Worm (Caenorhabditis elegans) whole organism, L4 larva: Measurements from ENCODE around the gene Y51A2D.21.

Source experiments
- F10B5.3 ChIP-seq: sonication (generic microtip); optimal IDR thresholded peaks from 2 replicates; lab custom pipeline; 2016; ENCODE audit warnings: mild to moderate bottlenecking, missing genetic modification characterization, missing compliant biosample characterization
- F26F4.8 ChIP-seq: fragments of 200-800 bp; sonication (Bioruptor generic); conservative IDR thresholded peaks from 2 replicates; pipeline ENCODE4 v1.3.6; 2022; ENCODE audit warnings: missing genetic modification characterization, missing compliant biosample characterization
- F49E8.2 ChIP-seq: sonication (generic microtip); optimal IDR thresholded peaks from 2 replicates; lab custom pipeline; 2016; ENCODE audit warnings: missing compliant biosample characterization, mild to moderate bottlenecking, missing genetic modification characterization, borderline replicate concordance
- T26A8.4 ChIP-seq: fragments of 200-800 bp; sonication (Bioruptor generic); IDR thresholded peaks from 2 replicates; pipeline ENCODE4 v1.3.6; 2022; ENCODE audit warnings: missing genetic modification characterization, missing compliant biosample characterization
- aha-1 ChIP-seq: fragments of 150-350 bp; peaks from one replicate; lab custom pipeline; 2014; ENCODE audit warnings: missing biosample characterization, missing genetic modification characterization
- ceh-20 ChIP-seq: fragments of 200-800 bp; sonication (Bioruptor generic); IDR thresholded peaks from 2 replicates; pipeline ENCODE4 v1.3.6; 2022; ENCODE audit warnings: missing genetic modification reagents, missing genetic modification characterization, missing compliant biosample characterization
- ceh-44 ChIP-seq: fragments of 200-800 bp; sonication (Bioruptor generic); IDR thresholded peaks from 2 replicates; pipeline ENCODE4 v1.3.6; 2022; ENCODE audit warnings: missing genetic modification reagents, missing genetic modification characterization, missing compliant biosample characterization
- ceh-82 ChIP-seq: sonication (generic microtip); optimal IDR thresholded peaks from 2 replicates; lab custom pipeline; 2017; ENCODE audit warnings: missing biosample characterization, missing genetic modification characterization
- cey-2 ChIP-seq: sonication (generic microtip); optimal IDR thresholded peaks from 3 replicates; lab custom pipeline; 2017; ENCODE audit warnings: missing genetic modification characterization, mild to moderate bottlenecking, missing compliant biosample characterization, antibody characterized with exemption, borderline replicate concordance; ENCODE audit not compliant: insufficient read depth
- daf-12 ChIP-seq: fragments of 150-350 bp; optimal IDR thresholded peaks from 2 replicates; lab custom pipeline; 2014; ENCODE audit warnings: missing biosample characterization, missing genetic modification reagents, missing genetic modification characterization
- daf-16 ChIP-seq, 3 experiments: sonication (generic microtip); optimal IDR thresholded peaks; 2 replicates each; lab custom pipeline; 2016 to 2017; ENCODE audit warnings: missing genetic modification characterization in 3 of 3, missing genetic modification reagents in 3 of 3, mild to moderate bottlenecking in 2 of 3, missing compliant biosample characterization in 2 of 3, missing biosample characterization in 1 of 3, moderate library complexity in 1 of 3
- daf-8 ChIP-seq: fragments of 200-800 bp; sonication (Bioruptor generic); IDR thresholded peaks from 2 replicates; pipeline ENCODE4 v1.3.6; 2022; ENCODE audit warnings: missing genetic modification characterization, missing compliant biosample characterization
- dmd-6 ChIP-seq: fragments of 200-800 bp; sonication (Bioruptor generic); IDR thresholded peaks from 2 replicates; pipeline ENCODE4 v1.3.6; 2022; ENCODE audit warnings: missing genetic modification reagents, missing genetic modification characterization, missing compliant biosample characterization
- duxl-1 ChIP-seq: sonication (generic microtip); optimal IDR thresholded peaks from 2 replicates; lab custom pipeline; 2016; ENCODE audit warnings: mild to moderate bottlenecking, missing genetic modification characterization, moderate library complexity, missing compliant biosample characterization; ENCODE audit not compliant: poor library complexity
- dve-1 ChIP-seq: sonication (generic microtip); optimal IDR thresholded peaks from 2 replicates; lab custom pipeline; 2017; ENCODE audit warnings: antibody characterized with exemption, mild to moderate bottlenecking, missing genetic modification characterization, missing compliant biosample characterization; ENCODE audit not compliant: insufficient read depth
- fkh-10 ChIP-seq: fragments of 150-350 bp; optimal IDR thresholded peaks from 2 replicates; lab custom pipeline; 2014; ENCODE audit warnings: missing biosample characterization, missing genetic modification reagents, missing genetic modification characterization
- hlh-11 ChIP-seq: fragments of 200-800 bp; sonication (Bioruptor generic); optimal IDR thresholded peaks from 2 replicates; lab custom pipeline; 2018; ENCODE audit warnings: mild to moderate bottlenecking, missing genetic modification characterization, missing compliant biosample characterization
- hlh-30 ChIP-seq: sonication (generic microtip); optimal IDR thresholded peaks from 2 replicates; lab custom pipeline; 2017; ENCODE audit warnings: antibody characterized with exemption, mild to moderate bottlenecking, missing genetic modification characterization, missing compliant biosample characterization; ENCODE audit not compliant: insufficient read depth
- hmg-1.1 ChIP-seq: fragments of 200-800 bp; sonication (Bioruptor generic); IDR thresholded peaks from 2 replicates; pipeline ENCODE4 v1.3.6; 2022; ENCODE audit warnings: missing genetic modification reagents, missing genetic modification characterization, missing compliant biosample characterization
- lim-7 ChIP-seq: fragments of 200-800 bp; sonication (Bioruptor generic); IDR thresholded peaks from 2 replicates; pipeline ENCODE4 v1.3.6; 2022; ENCODE audit warnings: missing genetic modification characterization, missing compliant biosample characterization
- lin-13 ChIP-seq: fragments of 150-350 bp; optimal IDR thresholded peaks from 2 replicates; lab custom pipeline; 2014; ENCODE audit warnings: missing biosample characterization, missing genetic modification reagents, missing genetic modification characterization
- lin-39 ChIP-seq: fragments of 150-350 bp; optimal IDR thresholded peaks from 2 replicates; lab custom pipeline; 2014; ENCODE audit warnings: missing biosample characterization, missing genetic modification reagents, missing genetic modification characterization
- lsy-2 ChIP-seq, 2 experiments: fragments of 150-350 bp in 1 of 2; sonication (generic microtip) in 1 of 2; optimal IDR thresholded peaks; 2 replicates each; lab custom pipeline; 2014 to 2017; ENCODE audit warnings: missing biosample characterization in 2 of 2, missing genetic modification characterization in 2 of 2
- mdl-1 ChIP-seq, 2 experiments: fragments of 150-350 bp in 1 of 2; sonication (generic microtip) in 1 of 2; optimal IDR thresholded peaks; 2 replicates each; lab custom pipeline; 2014 to 2017; ENCODE audit warnings: missing biosample characterization in 2 of 2, missing genetic modification characterization in 2 of 2
- nhr-102 ChIP-seq: sonication (generic microtip); optimal IDR thresholded peaks from 2 replicates; lab custom pipeline; 2016; ENCODE audit warnings: mild to moderate bottlenecking, missing genetic modification characterization, moderate library complexity, missing compliant biosample characterization
- nhr-11 ChIP-seq: fragments of 150-350 bp; optimal IDR thresholded peaks from 2 replicates; lab custom pipeline; 2014; ENCODE audit warnings: missing biosample characterization, missing genetic modification characterization
- nhr-41 ChIP-seq: fragments of 200-800 bp; sonication (Bioruptor generic); IDR thresholded peaks from 2 replicates; pipeline ENCODE4 v1.3.6; 2022; ENCODE audit warnings: missing genetic modification reagents, missing genetic modification characterization, missing compliant biosample characterization
- nhr-48 ChIP-seq: sonication (generic microtip); optimal IDR thresholded peaks from 2 replicates; lab custom pipeline; 2016; ENCODE audit warnings: mild to moderate bottlenecking, missing genetic modification characterization, missing compliant biosample characterization
- nhr-77 ChIP-seq: fragments of 150-350 bp; optimal IDR thresholded peaks from 2 replicates; lab custom pipeline; 2014; ENCODE audit warnings: missing biosample characterization, missing genetic modification characterization
- pha-4 ChIP-seq, 2 experiments: fragments of 150-350 bp in 1 of 2; fragments of 200-800 bp in 1 of 2; sonication (Bioruptor generic) in 1 of 2; IDR thresholded peaks in 1 of 2; optimal IDR thresholded peaks in 1 of 2; 2 replicates each; pipeline versions ENCODE4 v1.3.6 to Lab custom; 2014 to 2022; ENCODE audit warnings: missing genetic modification characterization in 2 of 2, missing genetic modification reagents in 2 of 2, missing biosample characterization in 1 of 2, missing compliant biosample characterization in 1 of 2
- php-3 ChIP-seq: fragments of 200-800 bp; sonication (Bioruptor generic); IDR thresholded peaks from 2 replicates; pipeline ENCODE4 v1.3.6; 2022; ENCODE audit warnings: missing genetic modification reagents, missing genetic modification characterization, missing compliant biosample characterization
- pqm-1 ChIP-seq: sonication (generic microtip); optimal IDR thresholded peaks from 2 replicates; lab custom pipeline; 2017; ENCODE audit warnings: missing biosample characterization, missing genetic modification characterization
- snpc-4 ChIP-seq: fragments of 150-350 bp; optimal IDR thresholded peaks from 2 replicates; lab custom pipeline; 2014; ENCODE audit warnings: missing biosample characterization, missing genetic modification characterization
- tra-1 ChIP-seq: fragments of 200-800 bp; sonication (Bioruptor generic); IDR thresholded peaks from 2 replicates; pipeline ENCODE4 v1.3.6; 2022; ENCODE audit warnings: missing genetic modification reagents, missing genetic modification characterization, missing compliant biosample characterization
- unc-39 ChIP-seq: sonication (generic microtip); optimal IDR thresholded peaks from 2 replicates; lab custom pipeline; 2017; ENCODE audit warnings: missing biosample characterization, missing genetic modification characterization
- unc-62 ChIP-seq, 3 experiments: fragments of 150-350 bp in 1 of 3; sonication (generic microtip); optimal IDR thresholded peaks in 2 of 3; peaks in 1 of 3; 1 replicate in 1 of 3; 2 replicates in 2 of 3; lab custom pipeline; 2014 to 2017; ENCODE audit warnings: missing biosample characterization in 3 of 3, missing genetic modification characterization in 3 of 3, missing genetic modification reagents in 3 of 3, missing genotype in 1 of 3
- zag-1 ChIP-seq: fragments of 150-350 bp; optimal IDR thresholded peaks from 2 replicates; lab custom pipeline; 2014; ENCODE audit warnings: missing biosample characterization, missing genetic modification characterization
- ztf-7 ChIP-seq: fragments of 150-350 bp; optimal IDR thresholded peaks from 2 replicates; lab custom pipeline; 2014; ENCODE audit warnings: missing biosample characterization, missing genetic modification characterization

Y51A2D.21 gene

DNA sequence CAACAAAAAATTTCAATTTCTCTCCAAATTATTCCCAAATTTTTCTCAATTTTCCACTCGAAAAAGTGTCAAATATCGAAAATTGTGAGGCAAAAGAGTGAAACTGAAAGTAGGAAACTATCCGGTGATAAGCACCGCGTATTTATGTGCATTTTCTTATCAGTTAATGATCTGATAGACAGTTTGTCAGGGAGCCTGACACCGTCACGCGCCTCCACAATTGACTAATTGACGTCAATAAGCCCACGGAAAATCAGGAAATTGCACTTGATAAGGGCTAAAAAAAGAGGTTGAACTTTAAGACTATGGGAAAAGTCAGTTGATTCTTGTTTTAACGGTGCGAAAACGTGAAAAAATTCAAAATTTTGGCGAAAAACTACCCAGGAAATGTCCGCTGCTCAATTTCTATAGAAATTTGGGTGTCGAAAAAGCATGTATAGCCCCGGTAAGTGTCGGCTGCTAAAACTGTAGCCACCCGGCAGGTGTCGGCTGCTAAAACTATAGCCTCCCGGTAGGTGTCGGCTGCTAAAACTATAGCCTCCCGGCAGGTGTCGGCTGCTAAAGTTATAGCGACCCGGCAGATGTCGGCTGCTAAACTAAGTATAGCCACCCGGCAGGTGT lies 5.9 kb downstream of the Y51A2D.21 start (continued):
- TF ChIP-seq nhr-102 (tag; lab: Kevin White, UChicago) (peak; percentile 43), lin-13 (peak; percentile 22), lsy-2 (tag; optimal IDR thresholded peaks at IDR 0.05; lab: Kevin White, UChicago) (peak in 1 of 2 experiments; percentile 20), cey-2 (tag; lab: Kevin White, UChicago) (no peak), pqm-1 (tag; lab: Kevin White, UChicago) (peak; percentile 66), tra-1 (peak; percentile 66; the same call in 1 of the 2 replicates)

DNA sequence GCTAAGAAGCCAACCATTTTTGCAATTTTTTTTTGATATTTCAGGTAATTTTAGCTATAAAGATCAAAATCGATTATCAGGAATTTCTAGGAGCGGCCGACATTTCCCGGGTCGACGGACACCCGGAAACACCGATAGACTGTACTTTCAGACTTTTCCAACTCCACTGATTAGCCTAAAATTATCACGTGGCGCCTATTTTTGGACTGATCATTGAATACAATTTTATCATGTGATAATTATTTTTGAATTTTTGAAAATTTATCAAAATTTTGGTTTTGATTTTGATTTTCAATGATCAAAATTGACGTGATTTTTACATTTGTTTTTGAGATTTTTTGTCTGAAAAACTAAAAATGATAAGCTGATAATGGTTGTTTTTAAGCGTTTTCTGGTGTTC lies 6.7 kb downstream of the Y51A2D.21 start:
- no peak for TF ChIP-seq mdl-1 (tag; optimal IDR thresholded peaks at IDR 0.05; lab: Kevin White, UChicago)
- peak in 1 of 2 experiments; percentile 77 for TF ChIP-seq unc-62 (GFP tag; optimal IDR thresholded peaks at IDR 0.05 in 1 of 2; lab: Kevin White, UChicago)
- TF ChIP-seq unc-62 (tag; optimal IDR thresholded peaks at IDR 0.05; lab: Kevin White, UChicago), result no peak
- TF ChIP-seq hmg-1.1 (GFP tag; lab: Robert Waterston, UW), result 0 out of 2 replicates have a peak, but pooled peaks have one; percentile 9
- TF ChIP-seq F26F4.8 (GFP tag; lab: Robert Waterston, UW), result no peak
- TF ChIP-seq daf-16 (GFP tag; optimal IDR thresholded peaks at IDR 0.05; lab: Kevin White, UChicago), result no peak
- peak; percentile 77 for TF ChIP-seq daf-16 (tag; optimal IDR thresholded peaks at IDR 0.05; lab: Kevin White, UChicago)
- no peak for TF ChIP-seq ceh-82 (tag; lab: Kevin White, UChicago)
- peak; percentile 63 for TF ChIP-seq hlh-11
- no peak for TF ChIP-seq pha-4 (GFP tag; IDR thresholded peaks at IDR 0.05; lab: Robert Waterston, UW)
- no peak for TF ChIP-seq pha-4 (tag; optimal IDR thresholded peaks at IDR 0.05; lab: Kevin White, UChicago)
- TF ChIP-seq dve-1 (tag; lab: Kevin White, UChicago), result peak; percentile 77
- no peak for TF ChIP-seq nhr-41 (GFP tag; lab: Robert Waterston, UW)
- peak; percentile 3 for TF ChIP-seq nhr-102 (tag; lab: Kevin White, UChicago)
- peak; percentile 13 for TF ChIP-seq hlh-30 (tag; lab: Kevin White, UChicago)
- TF ChIP-seq, all 104 proteins: peak for 7

DNA sequence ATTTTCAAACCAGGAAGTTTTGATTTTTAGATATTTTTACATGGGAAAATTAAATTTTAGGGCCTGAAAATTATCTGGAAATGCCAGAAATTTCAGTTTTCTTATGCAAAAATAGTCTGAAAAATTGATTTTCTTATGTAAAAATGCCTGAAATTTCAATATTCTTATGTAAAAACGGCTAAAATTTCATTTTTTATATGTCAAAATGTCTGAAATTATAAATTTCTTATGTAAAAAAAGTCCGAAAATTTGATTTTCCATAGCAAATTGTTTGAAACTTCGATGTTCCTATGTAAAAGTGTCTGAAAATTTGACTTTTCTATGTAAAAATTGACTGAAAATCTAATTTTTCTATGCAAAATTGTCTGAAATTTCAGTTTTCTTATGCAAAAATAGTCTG lies 8.1 kb downstream of the Y51A2D.21 start, which contains the start of gene Y51A2D.13:
Gene Y51A2D.13 (minus strand): TSS at position 101 of the 400 bp plus-strand sequence.
- TF ChIP-seq lin-13 (no peak), daf-12 (tag; lab: Kevin White, UChicago) (no peak), dmd-6 (GFP tag; lab: Robert Waterston, UW) (no peak), lin-39 (tag; lab: Kevin White, UChicago) (no peak), fkh-10 (GFP tag; lab: Kevin White, UChicago) (no peak), daf-8 (no peak), F10B5.3 (tag; lab: Kevin White, UChicago) (no peak), snpc-4 (tag; lab: Kevin White, UChicago) (no peak), zag-1 (tag; lab: Kevin White, UChicago) (no peak), unc-39 (tag; lab: Kevin White, UChicago) (no peak), pqm-1 (tag; lab: Kevin White, UChicago) (no peak), ztf-7 (tag; lab: Kevin White, UChicago) (no peak)

DNA sequence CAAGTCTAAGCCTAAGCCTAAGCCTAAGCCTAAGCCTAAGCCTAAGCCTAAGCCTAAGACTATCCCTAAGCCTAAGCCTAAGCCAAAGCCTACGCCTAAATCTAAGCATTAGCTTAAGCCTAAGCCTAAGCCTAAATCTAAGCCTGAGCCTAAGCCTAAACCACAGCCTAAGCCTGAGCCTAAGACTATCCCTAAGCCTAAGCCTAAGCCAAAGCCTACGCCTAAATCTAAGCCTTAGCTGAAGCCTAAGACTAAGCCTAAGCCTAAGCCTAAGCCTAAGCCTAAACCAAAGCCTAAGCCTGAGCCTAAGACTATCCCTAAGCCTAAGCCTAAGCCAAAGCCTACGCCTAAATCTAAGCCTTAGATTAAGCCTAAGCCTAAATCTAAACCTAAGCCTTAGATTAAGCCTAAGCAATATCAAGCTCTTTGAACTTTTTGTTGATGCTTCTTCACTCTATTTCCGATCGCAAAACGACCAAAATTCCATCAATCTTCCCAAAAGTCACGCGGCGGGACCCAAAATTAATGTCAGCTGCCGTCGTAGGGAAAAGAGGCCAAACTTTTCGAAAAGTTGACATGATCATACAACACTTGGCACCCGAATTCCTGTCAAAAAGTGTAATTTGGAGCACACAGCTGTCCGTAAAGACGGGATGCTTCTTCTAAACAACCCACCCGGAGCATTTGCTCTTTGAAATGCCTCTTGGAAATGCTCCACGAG lies 9.9 kb downstream of the Y51A2D.21 start:
- no peak for TF ChIP-seq nhr-77 (tag; lab: Kevin White, UChicago)
- no peak for TF ChIP-seq T26A8.4 (GFP tag; lab: Robert Waterston, UW)
- no peak for TF ChIP-seq ceh-82 (tag; lab: Kevin White, UChicago)
- no peak for TF ChIP-seq duxl-1 (tag; lab: Kevin White, UChicago)
- TF ChIP-seq daf-16 (GFP tag; optimal IDR thresholded peaks at IDR 0.05; lab: Kevin White, UChicago), result peak in 1 of 2 experiments; percentile 48
- TF ChIP-seq daf-16 (tag; optimal IDR thresholded peaks at IDR 0.05; lab: Kevin White, UChicago), result no peak
- TF ChIP-seq F49E8.2, result no peak
- peak in 1 of 2 experiments; percentile 72 for TF ChIP-seq unc-62 (GFP tag; optimal IDR thresholded peaks at IDR 0.05 in 1 of 2; lab: Kevin White, UChicago)
- TF ChIP-seq unc-62 (tag; optimal IDR thresholded peaks at IDR 0.05; lab: Kevin White, UChicago), result no peak
- peak; percentile 19 for TF ChIP-seq hlh-30 (tag; lab: Kevin White, UChicago)
- TF ChIP-seq ceh-44 (GFP tag; lab: Robert Waterston, UW), result no peak
- TF ChIP-seq php-3 (GFP tag; lab: Robert Waterston, UW), result no peak
- no peak for TF ChIP-seq nhr-48 (tag; lab: Kevin White, UChicago)
- TF ChIP-seq mdl-1 (tag; optimal IDR thresholded peaks at IDR 0.05; lab: Kevin White, UChicago), result no peak
- TF ChIP-seq nhr-11 (tag; lab: Kevin White, UChicago), result peak; percentile 59
- no peak for TF ChIP-seq aha-1 (tag; lab: Kevin White, UChicago)
- no peak for TF ChIP-seq lim-7 (GFP tag; lab: Robert Waterston, UW)
- TF ChIP-seq ceh-20 (GFP tag; lab: Robert Waterston, UW), result 0 out of 2 replicates have a peak, but pooled peaks have one; percentile 13
